Fruit fly (Drosophila melanogaster) whole organism, embryonic: ENCODE measurements around the gene CG42814.

Experiments
- Aef1 ChIP-seq: fragments of 200-800 bp; sonication (Bioruptor generic); IDR thresholded peaks from 3 replicates; pipeline ENCODE4 v1.3.6; 2022; ENCODE audit warnings: missing biosample characterization, missing genetic modification characterization
- Bgb ChIP-seq: fragments of 200-800 bp; sonication (Bioruptor generic); IDR thresholded peaks from 2 replicates; pipeline ENCODE4 v1.3.6; 2022; ENCODE audit warnings: missing biosample characterization, missing genetic modification characterization; ENCODE audit not compliant: partially characterized antibody
- CG10209 ChIP-seq: fragments of 200-800 bp; sonication (Bioruptor generic); optimal IDR thresholded peaks from 3 replicates; lab custom pipeline; 2017; ENCODE audit warnings: missing biosample characterization, mild to moderate bottlenecking, missing genetic modification characterization, missing genetic modification reagents
- CG10267 ChIP-seq: fragments of 200-800 bp; sonication (Bioruptor generic); optimal IDR thresholded peaks from 2 replicates; lab custom pipeline; 2018; ENCODE audit warnings: missing biosample characterization, mild to moderate bottlenecking, missing genetic modification characterization, moderate library complexity
- CG12219 ChIP-seq: fragments of 200-800 bp; sonication (Bioruptor generic); optimal IDR thresholded peaks from 3 replicates; lab custom pipeline; 2018; ENCODE audit warnings: missing biosample characterization, mild to moderate bottlenecking, missing genetic modification characterization
- CG12236 ChIP-seq: fragments of 200-800 bp; sonication (Bioruptor generic); optimal IDR thresholded peaks from 2 replicates; lab custom pipeline; 2016; ENCODE audit warnings: missing biosample characterization, missing genetic modification characterization
- CG12744 ChIP-seq: fragments of 200-800 bp; sonication (Bioruptor generic); optimal IDR thresholded peaks from 2 replicates; lab custom pipeline; 2016; ENCODE audit warnings: missing biosample characterization, missing genetic modification characterization
- CG12769 ChIP-seq: fragments of 200-800 bp; sonication (Bioruptor generic); optimal IDR thresholded peaks from 2 replicates; lab custom pipeline; 2019; ENCODE audit warnings: missing biosample characterization, mild to moderate bottlenecking, missing genetic modification characterization, moderate library complexity
- CG14710 ChIP-seq: fragments of 200-800 bp; sonication (Bioruptor generic); optimal IDR thresholded peaks from 3 replicates; lab custom pipeline; 2019; ENCODE audit warnings: missing biosample characterization, mild to moderate bottlenecking, missing genetic modification characterization, moderate library complexity
- CG15073 ChIP-seq: fragments of 200-800 bp; sonication (Bioruptor generic); optimal IDR thresholded peaks from 2 replicates; lab custom pipeline; 2016; ENCODE audit warnings: missing biosample characterization, missing genetic modification characterization
- CG17328 ChIP-seq: fragments of 200-800 bp; sonication (Bioruptor generic); IDR thresholded peaks from 2 replicates; pipeline ENCODE4 v1.3.6; 2022; ENCODE audit warnings: missing biosample characterization, missing genetic modification characterization
- CG17361 ChIP-seq: fragments of 200-800 bp; sonication (Bioruptor generic); IDR thresholded peaks from 3 replicates; pipeline ENCODE4 v1.3.6; 2022; ENCODE audit warnings: missing biosample characterization, missing genetic modification characterization
- CG17829 ChIP-seq: fragments of 200-800 bp; optimal IDR thresholded peaks from 2 replicates; lab custom pipeline; 2019; ENCODE audit warnings: missing biosample characterization, mild to moderate bottlenecking, missing genetic modification characterization, moderate library complexity
- CG17912 ChIP-seq: fragments of 200-800 bp; sonication (Bioruptor generic); optimal IDR thresholded peaks from 2 replicates; lab custom pipeline; 2018; ENCODE audit warnings: missing biosample characterization, mild to moderate bottlenecking, missing genetic modification characterization
- CG18619 ChIP-seq: fragments of 200-800 bp; sonication (Bioruptor generic); optimal IDR thresholded peaks from 3 replicates; lab custom pipeline; 2017; ENCODE audit warnings: missing biosample characterization, mild to moderate bottlenecking, missing genetic modification characterization
- CG2875 ChIP-seq: fragments of 200-800 bp; sonication (Bioruptor generic); optimal IDR thresholded peaks from 2 replicates; lab custom pipeline; 2017; ENCODE audit warnings: missing biosample characterization, mild to moderate bottlenecking, missing genetic modification characterization, missing genetic modification reagents
- CG34422 ChIP-seq: fragments of 200-800 bp; sonication (Bioruptor generic); IDR thresholded peaks from 3 replicates; pipeline ENCODE4 v1.3.6; 2022; ENCODE audit warnings: missing biosample characterization, missing genetic modification characterization
- CG3838 ChIP-seq: fragments of 200-800 bp; sonication (Bioruptor generic); optimal IDR thresholded peaks from 3 replicates; lab custom pipeline; 2016; ENCODE audit warnings: missing biosample characterization, missing genetic modification characterization
- CG4424 ChIP-seq: fragments of 200-800 bp; sonication (Bioruptor generic); optimal IDR thresholded peaks from 3 replicates; lab custom pipeline; 2016; ENCODE audit warnings: missing biosample characterization, missing genetic modification characterization
- CG4617 ChIP-seq: fragments of 200-800 bp; sonication (Bioruptor generic); optimal IDR thresholded peaks from 3 replicates; lab custom pipeline; 2016; ENCODE audit warnings: missing biosample characterization, missing genetic modification characterization, borderline replicate concordance
- CG5245 ChIP-seq: fragments of 200-800 bp; sonication (Bioruptor generic); optimal IDR thresholded peaks from 3 replicates; lab custom pipeline; 2016; ENCODE audit warnings: missing biosample characterization, missing genetic modification characterization
- CG7271 ChIP-seq: fragments of 200-800 bp; sonication (Bioruptor generic); optimal IDR thresholded peaks from 2 replicates; lab custom pipeline; 2018; ENCODE audit warnings: missing biosample characterization, mild to moderate bottlenecking, missing genetic modification characterization, moderate library complexity
- CG8290 ChIP-seq, 3 experiments: fragments of 200-800 bp; sonication (Bioruptor generic); optimal IDR thresholded peaks; 2 replicates each; lab custom pipeline; 2016 to 2019; ENCODE audit warnings: missing biosample characterization in 3 of 3, missing genetic modification characterization in 3 of 3, mild to moderate bottlenecking in 2 of 3, moderate library complexity in 1 of 3
- CG8388 ChIP-seq: fragments of 200-800 bp; sonication (Bioruptor generic); optimal IDR thresholded peaks from 2 replicates; lab custom pipeline; 2019; ENCODE audit warnings: missing biosample characterization, mild to moderate bottlenecking, missing genetic modification characterization, moderate library complexity
- CG9727 ChIP-seq: fragments of 200-800 bp; sonication (Bioruptor generic); optimal IDR thresholded peaks from 3 replicates; lab custom pipeline; 2017; ENCODE audit warnings: missing biosample characterization, mild to moderate bottlenecking, missing genetic modification characterization
- Dek ChIP-seq: fragments of 200-800 bp; sonication (Bioruptor generic); optimal IDR thresholded peaks from 3 replicates; lab custom pipeline; 2019; ENCODE audit warnings: missing biosample characterization, mild to moderate bottlenecking, missing genetic modification characterization, moderate library complexity
- Dp ChIP-seq: fragments of 200-800 bp; sonication (Bioruptor generic); optimal IDR thresholded peaks from 2 replicates; lab custom pipeline; 2018; ENCODE audit warnings: missing biosample characterization, mild to moderate bottlenecking, missing genetic modification characterization, moderate library complexity
- Dref ChIP-seq: fragments of 200-800 bp; sonication (Bioruptor generic); IDR thresholded peaks from 2 replicates; pipeline ENCODE4 v1.3.6; 2022; ENCODE audit warnings: missing biosample characterization, missing genetic modification characterization
- GATAe ChIP-seq: fragments of 200-800 bp; sonication (Bioruptor generic); conservative IDR thresholded peaks from 2 replicates; pipeline ENCODE4 v1.3.6; 2022; ENCODE audit warnings: missing biosample characterization, missing genetic modification characterization
- H15 ChIP-seq: fragments of 200-800 bp; sonication (Bioruptor generic); IDR thresholded peaks from 3 replicates; pipeline ENCODE4 v1.3.6; 2022; ENCODE audit warnings: missing biosample characterization, missing genetic modification characterization
- Max ChIP-seq: fragments of 200-800 bp; sonication (Bioruptor generic); optimal IDR thresholded peaks from 2 replicates; lab custom pipeline; 2016; ENCODE audit warnings: missing biosample characterization, mild to moderate bottlenecking, missing genetic modification characterization
- NK7.1 ChIP-seq: fragments of 200-800 bp; sonication (Bioruptor generic); optimal IDR thresholded peaks from 3 replicates; lab custom pipeline; 2016; ENCODE audit warnings: missing biosample characterization, missing genetic modification characterization
- Six4 ChIP-seq: fragments of 200-800 bp; sonication (Bioruptor generic); optimal IDR thresholded peaks from 2 replicates; lab custom pipeline; 2016; ENCODE audit warnings: missing biosample characterization, missing genetic modification characterization
- aop ChIP-seq: fragments of 200-800 bp; sonication (Bioruptor generic); IDR thresholded peaks from 2 replicates; pipeline ENCODE4 v1.3.6; 2022; ENCODE audit warnings: missing biosample characterization, missing genetic modification characterization
- ash1 ChIP-seq: fragments of 200-800 bp; sonication (Bioruptor generic); optimal IDR thresholded peaks from 2 replicates; lab custom pipeline; 2018; ENCODE audit warnings: missing biosample characterization, mild to moderate bottlenecking, missing genetic modification characterization
- bigmax ChIP-seq: fragments of 200-800 bp; sonication (Bioruptor generic); optimal IDR thresholded peaks from 2 replicates; lab custom pipeline; 2018; ENCODE audit warnings: missing biosample characterization, mild to moderate bottlenecking, missing genetic modification characterization
- dm ChIP-seq: fragments of 200-800 bp; sonication (Bioruptor generic); optimal IDR thresholded peaks from 3 replicates; lab custom pipeline; 2016; ENCODE audit warnings: missing biosample characterization, missing genetic modification characterization
- ewg ChIP-seq: fragments of 200-800 bp; sonication (Bioruptor generic); optimal IDR thresholded peaks from 3 replicates; lab custom pipeline; 2017; ENCODE audit warnings: mild to moderate bottlenecking, missing biosample characterization, missing genetic modification reagents, missing genetic modification characterization
- gcm ChIP-seq: fragments of 200-800 bp; sonication (Bioruptor generic); optimal IDR thresholded peaks from 2 replicates; lab custom pipeline; 2019; ENCODE audit warnings: missing biosample characterization, mild to moderate bottlenecking, missing genetic modification characterization, moderate library complexity
- hkb ChIP-seq, 2 experiments: fragments of 200-800 bp in 1 of 2; fragments of >200 bp in 1 of 2; sonication (Bioruptor generic) in 1 of 2; IDR thresholded peaks in 1 of 2; optimal IDR thresholded peaks in 1 of 2; 2 replicates each; pipeline versions ENCODE4 v1.3.6 to Lab custom; 2017 to 2022; ENCODE audit warnings: missing biosample characterization in 1 of 2, missing genetic modification characterization in 1 of 2
- klu ChIP-seq: fragments of 200-800 bp; sonication (Bioruptor generic); IDR thresholded peaks from 2 replicates; pipeline ENCODE4 v1.3.6; 2022; ENCODE audit warnings: missing biosample characterization, missing genetic modification characterization
- ro ChIP-seq: fragments of 200-800 bp; sonication (Bioruptor generic); IDR thresholded peaks from 2 replicates; pipeline ENCODE4 v1.3.6; 2022; ENCODE audit warnings: missing biosample characterization, missing genetic modification characterization
- sd ChIP-seq: fragments of 200-800 bp; sonication (Bioruptor generic); optimal IDR thresholded peaks from 3 replicates; lab custom pipeline; 2018; ENCODE audit warnings: missing biosample characterization, mild to moderate bottlenecking, missing genetic modification characterization, moderate library complexity
- sens ChIP-seq: fragments of 200-800 bp; sonication (Bioruptor generic); peaks from one replicate; lab custom pipeline; 2016; ENCODE audit warnings: missing biosample characterization, missing genetic modification characterization
- tx ChIP-seq: fragments of 200-800 bp; sonication (Bioruptor generic); optimal IDR thresholded peaks from 2 replicates; lab custom pipeline; 2016; ENCODE audit warnings: missing biosample characterization, missing genetic modification characterization
- zen2 ChIP-seq: fragments of 200-800 bp; sonication (Bioruptor generic); IDR thresholded peaks from 3 replicates; pipeline ENCODE4 v1.3.6; 2022; ENCODE audit warnings: missing biosample characterization, missing genetic modification characterization; ENCODE audit not compliant: partially characterized antibody
- zfh1 ChIP-seq: fragments of 200-800 bp; sonication (Bioruptor generic); IDR thresholded peaks from 3 replicates; pipeline ENCODE4 v1.3.6; 2022; ENCODE audit warnings: missing biosample characterization, missing genetic modification characterization
- zfh2 ChIP-seq: fragments of 200-800 bp; sonication (Bioruptor generic); optimal IDR thresholded peaks from 2 replicates; lab custom pipeline; 2016; ENCODE audit warnings: missing biosample characterization, missing genetic modification characterization

Gene CG42814

DNA sequence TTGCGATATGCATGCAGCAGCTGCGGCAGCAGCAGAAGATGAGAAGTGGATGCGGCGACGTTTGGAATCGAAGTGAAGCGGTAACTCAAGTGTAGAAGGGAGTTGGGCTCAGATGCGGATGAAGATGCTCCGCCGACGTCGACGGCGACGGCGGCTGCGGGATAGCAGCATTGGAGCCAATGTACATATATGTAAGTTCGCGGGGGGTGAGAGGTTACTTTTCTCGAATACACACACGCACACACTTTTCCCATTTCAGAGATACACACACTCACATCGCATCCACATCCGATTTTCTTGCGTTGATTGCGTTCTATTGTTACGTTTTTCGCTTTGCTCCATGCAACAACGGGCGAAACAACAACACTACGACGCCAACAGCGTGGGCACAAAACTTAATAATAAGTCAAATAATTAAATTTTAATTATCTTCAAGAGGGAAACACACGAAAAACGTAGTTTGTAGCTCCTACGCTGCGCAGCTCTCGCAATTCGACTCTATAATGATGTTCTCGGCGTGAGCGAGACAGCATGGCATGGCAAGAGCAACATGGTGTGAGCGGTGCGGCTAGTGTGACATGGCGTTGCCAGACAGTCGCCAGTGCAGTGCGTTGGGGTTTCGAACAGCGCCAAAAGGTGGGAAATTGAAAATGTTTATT lies 15.6 kb upstream of the CG42814 start, which contains the start of gene CG18766 (continued):
- TF ChIP-seq Dp (GFP tag; lab: Kevin White, UChicago) (peak; percentile 81), CG3838 (GFP tag; lab: Kevin White, UChicago) (no peak), zen2 (GFP tag; lab: Robert Waterston, UW) (no peak), zfh1 (GFP tag; lab: Robert Waterston, UW) (0 out of 3 replicates have a peak, but pooled peaks have one; percentile 38), CG10209 (no peak), CG5245 (GFP tag; lab: Kevin White, UChicago) (no peak), Aef1 (GFP tag; lab: Robert Waterston, UW) (0 out of 3 replicates have a peak, but pooled peaks have one; percentile 21), CG34422 (peak; percentile 58; the same call in 1 of the 3 replicates), CG12236 (no peak), CG8388 (GFP tag; lab: Kevin White, UChicago) (no peak), NK7.1 (no peak), CG12744 (GFP tag; lab: Kevin White, UChicago) (no peak), CG12219 (GFP tag; lab: Kevin White, UChicago) (no peak), CG15073 (GFP tag; lab: Kevin White, UChicago) (no peak), CG4617 (peak; percentile 89), CG12769 (tag; lab: Kevin White, UChicago) (no peak), Six4 (GFP tag; lab: Kevin White, UChicago) (no peak), CG14710 (peak; percentile 12), CG4424 (GFP tag; lab: Kevin White, UChicago) (peak; percentile 60), klu (GFP tag; lab: Robert Waterston, UW) (no peak), CG7271 (tag; lab: Kevin White, UChicago) (no peak), CG8290 (GFP tag; optimal IDR thresholded peaks at IDR 0.05; lab: Kevin White, UChicago) (peak; percentile 8), CG8290 (tag; optimal IDR thresholded peaks at IDR 0.05; lab: Kevin White, UChicago) (peak in 1 of 2 experiments; percentile 67), CG9727 (GFP tag; lab: Kevin White, UChicago) (no peak), sd (tag; lab: Kevin White, UChicago) (no peak), CG10267 (tag; lab: Kevin White, UChicago) (peak; percentile 12), zfh2 (GFP tag; lab: Kevin White, UChicago) (no peak), CG17361 (GFP tag; lab: Robert Waterston, UW) (peak; percentile 33; the same call in 1 of the 3 replicates), CG17328 (GFP tag; lab: Robert Waterston, UW) (no peak), sens (GFP tag; lab: Kevin White, UChicago) (peak; percentile 57), ewg (GFP tag; lab: Kevin White, UChicago) (peak; percentile 94), dm (GFP tag; lab: Kevin White, UChicago) (peak; percentile 73), ash1 (GFP tag; lab: Kevin White, UChicago) (no peak), H15 (no peak), tx (GFP tag; lab: Kevin White, UChicago) (no peak), Max (GFP tag; lab: Kevin White, UChicago) (peak; percentile 38), ro (GFP tag; lab: Robert Waterston, UW) (no peak), CG17912 (GFP tag; lab: Kevin White, UChicago) (no peak), Bgb (peak; percentile 41; the same call in 1 of the 2 replicates), CG2875 (GFP tag; lab: Kevin White, UChicago) (no peak), aop (GFP tag; lab: Robert Waterston, UW) (0 out of 2 replicates have a peak, but pooled peaks have one; percentile 54), CG18619 (no peak), Dref (GFP tag; lab: Robert Waterston, UW) (peak; percentile 39; the same call in 1 of the 2 replicates), bigmax (GFP tag; lab: Kevin White, UChicago) (no peak), CG17829 (tag; lab: Kevin White, UChicago) (no peak), gcm (GFP tag; lab: Kevin White, UChicago) (no peak), GATAe (GFP tag; lab: Robert Waterston, UW) (no peak), hkb (optimal IDR thresholded peaks at IDR 0.05; lab: Kevin White, UChicago) (peak; percentile 55), hkb (GFP tag; IDR thresholded peaks at IDR 0.05; lab: Robert Waterston, UW) (no peak), Dek (no peak)
